Worm (Caenorhabditis elegans) whole organism, L3 larva: ENCODE results near the gene msrp-6.

ENCODE experiments used
- aly-2 ChIP-seq: fragments of 150-350 bp; optimal IDR thresholded peaks from 2 replicates; lab custom pipeline; 2014; ENCODE audit warnings: missing biosample characterization, missing genetic modification characterization
- mdl-1 ChIP-seq: fragments of 150-350 bp; optimal IDR thresholded peaks from 2 replicates; lab custom pipeline; 2014; ENCODE audit warnings: missing biosample characterization, missing genetic modification characterization
- nhr-11 ChIP-seq: fragments of 150-350 bp; optimal IDR thresholded peaks from 2 replicates; lab custom pipeline; 2014; ENCODE audit warnings: missing biosample characterization, missing genetic modification characterization
- unc-39 ChIP-seq: sonication (generic microtip); optimal IDR thresholded peaks from 4 replicates; lab custom pipeline; 2017; ENCODE audit warnings: missing biosample characterization, missing genetic modification characterization
- zag-1 ChIP-seq: fragments of 150-350 bp; optimal IDR thresholded peaks from 2 replicates; lab custom pipeline; 2014; ENCODE audit warnings: missing biosample characterization, missing genetic modification characterization

DNA sequence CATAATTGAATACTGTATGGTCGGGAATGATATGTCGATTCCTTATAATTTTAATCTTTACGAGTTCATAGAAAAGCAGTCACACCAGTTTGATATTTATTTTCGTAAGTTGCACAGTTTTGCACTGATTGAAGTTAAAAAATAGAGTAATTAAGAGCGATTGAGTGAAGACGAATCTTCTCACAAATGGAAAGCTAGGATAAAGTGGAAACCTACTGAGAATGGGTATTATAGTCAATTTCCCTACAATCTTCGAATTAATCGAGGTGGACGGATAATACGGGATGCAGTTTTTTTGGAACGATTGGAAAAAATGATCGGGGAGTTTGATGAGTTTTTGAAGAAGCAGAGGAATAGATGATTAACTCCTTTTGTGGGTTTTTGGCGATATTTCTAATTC lies 21.7 kb downstream of the msrp-6 start, which contains the start of gene F22E5.23:
- TF ChIP-seq unc-39 (tag; lab: Kevin White, UChicago) = no peak
- TF ChIP-seq aly-2 (tag; lab: Kevin White, UChicago) = no peak
- no peak for TF ChIP-seq nhr-11 (tag; lab: Kevin White, UChicago)
- TF ChIP-seq mdl-1 (tag; lab: Kevin White, UChicago) = no peak
- no peak for TF ChIP-seq zag-1 (tag; lab: Kevin White, UChicago)
